Fruit fly (Drosophila melanogaster): ENCODE data around the gene tal-AA.

The tal-AA gene

dm6 chr3R:13796071-13796470 lies 16.8 kb upstream of the tal-AA start (continued):
- peak; percentile 28 for TF ChIP-seq CoRest (tag; optimal IDR thresholded peaks at IDR 0.05)
- TF ChIP-seq kni (GFP tag; optimal IDR thresholded peaks at IDR 0.05) = peak; percentile 3
- no peak for TF ChIP-seq da (GFP tag; optimal IDR thresholded peaks at IDR 0.05)
- peak; percentile 57 for TF ChIP-seq phol (tag; optimal IDR thresholded peaks at IDR 0.05)
- peak; percentile 69 for TF ChIP-seq CG18262 (tag; optimal IDR thresholded peaks at IDR 0.05)
- TF ChIP-seq gsb-n (tag; optimal IDR thresholded peaks at IDR 0.05) = peak; percentile 29
- TF ChIP-seq CG17829 (tag; optimal IDR thresholded peaks at IDR 0.05) = peak; percentile 66
- TF ChIP-seq bigmax (GFP tag; optimal IDR thresholded peaks at IDR 0.05) = no peak
- 0 out of 3 replicates have a peak, but pooled peaks have one; percentile 9 for TF ChIP-seq ci (GFP tag; IDR thresholded peaks at IDR 0.05)
- TF ChIP-seq NfI (GFP tag; optimal IDR thresholded peaks at IDR 0.05) = no peak
- TF ChIP-seq GATAe (GFP tag; conservative IDR thresholded peaks at IDR 0.05) = no peak
- no peak for TF ChIP-seq sob (GFP tag; IDR thresholded peaks at IDR 0.05)
- no peak for TF ChIP-seq Dek (tag; optimal IDR thresholded peaks at IDR 0.05)
- TF ChIP-seq maf-S (GFP tag; optimal IDR thresholded peaks at IDR 0.05) = no peak
- TF ChIP-seq lov (optimal IDR thresholded peaks at IDR 0.05) = no peak
- no peak for TF ChIP-seq lov (GFP tag; IDR thresholded peaks at IDR 0.05)
- no peak for TF ChIP-seq sens-2 (GFP tag; IDR thresholded peaks at IDR 0.05)
- no peak for TF ChIP-seq Neu2 (GFP tag; optimal IDR thresholded peaks at IDR 0.05; ENCODE audit: borderline replicate concordance)
- peak; percentile 32 for TF ChIP-seq unpg (GFP tag; optimal IDR thresholded peaks at IDR 0.05)
- no peak for TF ChIP-seq cas (GFP tag; IDR thresholded peaks at IDR 0.05)
- TF ChIP-seq mld (GFP tag; IDR thresholded peaks at IDR 0.05; ENCODE audit: partially characterized antibody) = no peak
- no peak for TF ChIP-seq yki (optimal IDR thresholded peaks at IDR 0.05)
- TF ChIP-seq az2 (GFP tag; optimal IDR thresholded peaks at IDR 0.05) = peak; percentile 21
- peak; percentile 13 for TF ChIP-seq Hr3 (GFP tag; optimal IDR thresholded peaks at IDR 0.05)
- no peak for TF ChIP-seq Hand (GFP tag; optimal IDR thresholded peaks at IDR 0.05)
- TF ChIP-seq Med (GFP tag) = no peak
- TF ChIP-seq repo (GFP tag; optimal IDR thresholded peaks at IDR 0.05) = no peak
- no peak for TF ChIP-seq kah (GFP tag; optimal IDR thresholded peaks at IDR 0.05)
- TF ChIP-seq danr (GFP tag; IDR thresholded peaks at IDR 0.05) = no peak
- TF ChIP-seq D (optimal IDR thresholded peaks at IDR 0.05) = no peak
- TF ChIP-seq D (GFP tag; optimal IDR thresholded peaks at IDR 0.05) = peak; percentile 48
- TF ChIP-seq fd96Cb (tag; optimal IDR thresholded peaks at IDR 0.05) = peak; percentile 38
- peak; percentile 60 for TF ChIP-seq CG31441 (GFP tag; IDR thresholded peaks at IDR 0.05)
- TF ChIP-seq Hey (tag; optimal IDR thresholded peaks at IDR 0.05) = no peak
- peak; percentile 12 for TF ChIP-seq Jarid2 (GFP tag; optimal IDR thresholded peaks at IDR 0.05)
- peak; percentile 32 for TF ChIP-seq CG30403 (GFP tag; optimal IDR thresholded peaks at IDR 0.05)
- TF ChIP-seq Sox100B (GFP tag; optimal IDR thresholded peaks at IDR 0.05) = peak; percentile 33
- TF ChIP-seq CG10267 (tag; optimal IDR thresholded peaks at IDR 0.05) = peak; percentile 39
- no peak for TF ChIP-seq CG13624 (GFP tag; optimal IDR thresholded peaks at IDR 0.05)
- no peak for TF ChIP-seq E2f2 (GFP tag; IDR thresholded peaks at IDR 0.05)
- TF ChIP-seq CG33557 (GFP tag; optimal IDR thresholded peaks at IDR 0.05) = peak; percentile 31
- TF ChIP-seq CG13287 (GFP tag; IDR thresholded peaks at IDR 0.05; ENCODE audit: partially characterized antibody) = no peak
- peak; percentile 52 for TF ChIP-seq dmrt11E (tag; optimal IDR thresholded peaks at IDR 0.05)
- no peak for TF ChIP-seq CG6689 (GFP tag; IDR thresholded peaks at IDR 0.05)
- peak; percentile 54 for TF ChIP-seq Xrp1 (GFP tag; IDR thresholded peaks at IDR 0.05)
- no peak for TF ChIP-seq chinmo (GFP tag; IDR thresholded peaks at IDR 0.05; ENCODE audit: partially characterized antibody)
- no peak for TF ChIP-seq TFAM (GFP tag; optimal IDR thresholded peaks at IDR 0.05)
- no peak for TF ChIP-seq slp2 (GFP tag; optimal IDR thresholded peaks at IDR 0.05)
- no peak for TF ChIP-seq aop (GFP tag; IDR thresholded peaks at IDR 0.05)
- no peak for TF ChIP-seq ssp (GFP tag; IDR thresholded peaks at IDR 0.05)
- no peak for TF ChIP-seq CG10431 (GFP tag; optimal IDR thresholded peaks at IDR 0.05)
- TF ChIP-seq tgo (GFP tag; IDR thresholded peaks at IDR 0.05) = no peak
